Fruit fly (Drosophila melanogaster) whole organism, embryonic: Measurements from ENCODE around the gene CG31075.

Experiments
- ATbp ChIP-seq: fragments of 200-800 bp; sonication (Bioruptor generic); optimal IDR thresholded peaks from 2 replicates; lab custom pipeline; 2017; ENCODE audit warnings: missing biosample characterization, mild to moderate bottlenecking, missing genetic modification characterization, missing genetic modification reagents
- CG10209 ChIP-seq: fragments of 200-800 bp; sonication (Bioruptor generic); optimal IDR thresholded peaks from 3 replicates; lab custom pipeline; 2017; ENCODE audit warnings: missing biosample characterization, mild to moderate bottlenecking, missing genetic modification characterization, missing genetic modification reagents
- CG1024 ChIP-seq: fragments of 200-800 bp; sonication (Bioruptor generic); IDR thresholded peaks from 2 replicates; pipeline ENCODE4 v1.3.6; 2022; ENCODE audit warnings: missing biosample characterization, missing genetic modification characterization
- CG10321 ChIP-seq: fragments of 200-800 bp; sonication (Bioruptor generic); IDR thresholded peaks from 2 replicates; pipeline ENCODE4 v1.3.6; 2022; ENCODE audit warnings: missing biosample characterization, missing genetic modification characterization
- CG10543 ChIP-seq: fragments of 200-800 bp; sonication (Bioruptor generic); optimal IDR thresholded peaks from 3 replicates; lab custom pipeline; 2017; ENCODE audit warnings: missing biosample characterization, mild to moderate bottlenecking, missing genetic modification characterization, moderate library complexity
- CG11093 ChIP-seq: fragments of 200-800 bp; sonication (Bioruptor generic); IDR thresholded peaks from 3 replicates; pipeline ENCODE4 v1.3.6; 2022; ENCODE audit warnings: missing biosample characterization, missing genetic modification characterization
- CG11398 ChIP-seq: fragments of 200-800 bp; sonication (Bioruptor generic); optimal IDR thresholded peaks from 2 replicates; lab custom pipeline; 2016; ENCODE audit warnings: missing biosample characterization, missing genetic modification characterization
- CG11504 ChIP-seq: fragments of 200-800 bp; sonication (Bioruptor generic); optimal IDR thresholded peaks from 3 replicates; lab custom pipeline; 2019; ENCODE audit warnings: missing biosample characterization, mild to moderate bottlenecking, missing genetic modification characterization, moderate library complexity
- CG15514 ChIP-seq: fragments of 200-800 bp; sonication (Bioruptor generic); optimal IDR thresholded peaks from 3 replicates; lab custom pipeline; 2017; ENCODE audit warnings: missing biosample characterization, missing genetic modification characterization, mild to moderate bottlenecking, moderate library complexity, missing genetic modification reagents
- CG15696 ChIP-seq: fragments of 200-800 bp; sonication (Bioruptor generic); optimal IDR thresholded peaks from 2 replicates; lab custom pipeline; 2019; ENCODE audit warnings: missing biosample characterization, mild to moderate bottlenecking, missing genetic modification characterization, moderate library complexity
- CG1602 ChIP-seq: fragments of 200-800 bp; sonication (Bioruptor generic); optimal IDR thresholded peaks from 3 replicates; lab custom pipeline; 2016; ENCODE audit warnings: missing biosample characterization, missing genetic modification characterization
- CG16779 ChIP-seq: fragments of 200-800 bp; sonication (Bioruptor generic); IDR thresholded peaks from 2 replicates; pipeline ENCODE4 v1.3.6; 2022; ENCODE audit warnings: missing biosample characterization, missing genetic modification characterization
- CG2116 ChIP-seq: fragments of 200-800 bp; sonication (Bioruptor generic); optimal IDR thresholded peaks from 3 replicates; lab custom pipeline; 2018; ENCODE audit warnings: missing biosample characterization, mild to moderate bottlenecking, missing genetic modification characterization
- CG2129 ChIP-seq: fragments of 200-800 bp; sonication (Bioruptor generic); IDR thresholded peaks from 2 replicates; pipeline ENCODE4 v1.3.6; 2022; ENCODE audit warnings: missing biosample characterization, missing genetic modification characterization; ENCODE audit not compliant: partially characterized antibody
- CG3065 ChIP-seq: fragments of 200-800 bp; sonication (Bioruptor generic); optimal IDR thresholded peaks from 2 replicates; lab custom pipeline; 2016; ENCODE audit warnings: missing biosample characterization, missing genetic modification characterization
- CG34376 ChIP-seq: fragments of 200-800 bp; sonication (Bioruptor generic); optimal IDR thresholded peaks from 2 replicates; lab custom pipeline; 2018; ENCODE audit warnings: missing biosample characterization, mild to moderate bottlenecking, missing genetic modification characterization
- CG34422 ChIP-seq: fragments of 200-800 bp; sonication (Bioruptor generic); IDR thresholded peaks from 3 replicates; pipeline ENCODE4 v1.3.6; 2022; ENCODE audit warnings: missing biosample characterization, missing genetic modification characterization
- CG4360 ChIP-seq: fragments of 200-800 bp; sonication (Bioruptor generic); IDR thresholded peaks from 2 replicates; pipeline ENCODE4 v1.3.6; 2022; ENCODE audit warnings: missing biosample characterization, missing genetic modification characterization
- CG4617 ChIP-seq: fragments of 200-800 bp; sonication (Bioruptor generic); optimal IDR thresholded peaks from 3 replicates; lab custom pipeline; 2016; ENCODE audit warnings: missing biosample characterization, missing genetic modification characterization, borderline replicate concordance
- CHES-1-like ChIP-seq: fragments of 200-800 bp; sonication (Bioruptor generic); optimal IDR thresholded peaks from 2 replicates; lab custom pipeline; 2016; ENCODE audit warnings: missing biosample characterization, missing genetic modification characterization
- CkIIα-i1 ChIP-seq: fragments of 200-800 bp; sonication (Bioruptor generic); IDR thresholded peaks from 2 replicates; pipeline ENCODE4 v1.3.6; 2022; ENCODE audit warnings: missing biosample characterization, missing genetic modification characterization
- E2f1 ChIP-seq: fragments of 200-800 bp; sonication (Bioruptor generic); IDR thresholded peaks from 2 replicates; pipeline ENCODE4 v1.3.6; 2022; ENCODE audit warnings: missing biosample characterization, missing genetic modification characterization
- H15 ChIP-seq: fragments of 200-800 bp; sonication (Bioruptor generic); IDR thresholded peaks from 3 replicates; pipeline ENCODE4 v1.3.6; 2022; ENCODE audit warnings: missing biosample characterization, missing genetic modification characterization
- H2.0 ChIP-seq: fragments of 200-800 bp; sonication (Bioruptor generic); IDR thresholded peaks from 2 replicates; pipeline ENCODE4 v1.3.6; 2022; ENCODE audit warnings: missing biosample characterization, missing genetic modification characterization
- HLH4C ChIP-seq: fragments of 200-800 bp; sonication (Bioruptor generic); IDR thresholded peaks from 3 replicates; pipeline ENCODE4 v1.3.6; 2022; ENCODE audit warnings: missing biosample characterization, missing genetic modification characterization; ENCODE audit not compliant: partially characterized antibody
- HLHmδ ChIP-seq: fragments of 200-800 bp; sonication (Bioruptor generic); optimal IDR thresholded peaks from 2 replicates; lab custom pipeline; 2018; ENCODE audit warnings: missing biosample characterization, mild to moderate bottlenecking, missing genetic modification characterization, moderate library complexity
- Kr ChIP-seq: fragments of 200-800 bp; sonication (Bioruptor generic); optimal IDR thresholded peaks from 2 replicates; lab custom pipeline; 2017; ENCODE audit warnings: missing biosample characterization, mild to moderate bottlenecking, missing genetic modification characterization
- Mes4 ChIP-seq: fragments of 200-800 bp; sonication (Bioruptor generic); optimal IDR thresholded peaks from 2 replicates; lab custom pipeline; 2016; ENCODE audit warnings: missing biosample characterization, missing genetic modification characterization
- Myb ChIP-seq: fragments of 200-800 bp; sonication (Bioruptor generic); optimal IDR thresholded peaks from 2 replicates; lab custom pipeline; 2016; ENCODE audit warnings: missing biosample characterization, missing genetic modification characterization
- Nf-YA ChIP-seq: fragments of 200-800 bp; sonication (Bioruptor generic); IDR thresholded peaks from 2 replicates; pipeline ENCODE4 v1.3.6; 2022; ENCODE audit warnings: missing biosample characterization, missing genetic modification characterization
- Oaz ChIP-seq: fragments of 200-800 bp; sonication (Bioruptor generic); IDR thresholded peaks from 2 replicates; pipeline ENCODE4 v1.3.6; 2022; ENCODE audit warnings: missing biosample characterization, missing genetic modification characterization
- Rx ChIP-seq: fragments of 200-800 bp; sonication (Bioruptor generic); IDR thresholded peaks from 2 replicates; pipeline ENCODE4 v1.3.6; 2022; ENCODE audit warnings: missing biosample characterization, missing genetic modification characterization
- Xrp1 ChIP-seq: fragments of 200-800 bp; sonication (Bioruptor generic); IDR thresholded peaks from 2 replicates; pipeline ENCODE4 v1.3.6; 2022; ENCODE audit warnings: missing biosample characterization, missing genetic modification characterization
- bigmax ChIP-seq: fragments of 200-800 bp; sonication (Bioruptor generic); optimal IDR thresholded peaks from 2 replicates; lab custom pipeline; 2018; ENCODE audit warnings: missing biosample characterization, mild to moderate bottlenecking, missing genetic modification characterization
- cas ChIP-seq: fragments of 200-800 bp; sonication (Bioruptor generic); IDR thresholded peaks from 2 replicates; pipeline ENCODE4 v1.3.6; 2022; ENCODE audit warnings: missing biosample characterization, missing genetic modification characterization
- crp ChIP-seq, 2 experiments: fragments of 200-800 bp; sonication (Bioruptor generic); optimal IDR thresholded peaks; 2 replicates in 1 of 2; 3 replicates in 1 of 2; lab custom pipeline; 2017; ENCODE audit warnings: missing biosample characterization in 2 of 2, missing genetic modification characterization in 2 of 2, mild to moderate bottlenecking in 1 of 2, moderate library complexity in 1 of 2
- dm ChIP-seq: fragments of 200-800 bp; sonication (Bioruptor generic); optimal IDR thresholded peaks from 3 replicates; lab custom pipeline; 2016; ENCODE audit warnings: missing biosample characterization, missing genetic modification characterization
- esg ChIP-seq: fragments of 200-800 bp; sonication (Bioruptor generic); conservative IDR thresholded peaks from 2 replicates; pipeline ENCODE4 v1.3.6; 2022; ENCODE audit warnings: missing biosample characterization, missing genetic modification characterization
- gem ChIP-seq: fragments of 200-800 bp; sonication (Bioruptor generic); optimal IDR thresholded peaks from 2 replicates; lab custom pipeline; 2019; ENCODE audit warnings: missing biosample characterization, mild to moderate bottlenecking, missing genetic modification characterization, moderate library complexity
- her ChIP-seq: fragments of 200-800 bp; sonication (Bioruptor generic); optimal IDR thresholded peaks from 2 replicates; lab custom pipeline; 2016; ENCODE audit warnings: missing biosample characterization, missing genetic modification characterization
- jumu ChIP-seq: fragments of 200-800 bp; sonication (Bioruptor generic); optimal IDR thresholded peaks from 3 replicates; lab custom pipeline; 2016; ENCODE audit warnings: missing biosample characterization, missing genetic modification characterization
- kay ChIP-seq: fragments of 200-800 bp; sonication (Bioruptor generic); optimal IDR thresholded peaks from 2 replicates; lab custom pipeline; 2016; ENCODE audit warnings: missing biosample characterization, missing genetic modification characterization
- lbe ChIP-seq: fragments of 200-800 bp; sonication (Bioruptor generic); optimal IDR thresholded peaks from 2 replicates; lab custom pipeline; 2016; ENCODE audit warnings: missing biosample characterization, mild to moderate bottlenecking, missing genetic modification characterization
- oc ChIP-seq: fragments of 200-800 bp; sonication (Bioruptor generic); optimal IDR thresholded peaks from 2 replicates; lab custom pipeline; 2018; ENCODE audit warnings: missing biosample characterization, mild to moderate bottlenecking, missing genetic modification characterization, moderate library complexity
- schlank ChIP-seq: fragments of 200-800 bp; sonication (Bioruptor generic); optimal IDR thresholded peaks from 2 replicates; lab custom pipeline; 2018; ENCODE audit warnings: missing biosample characterization, mild to moderate bottlenecking, missing genetic modification characterization
- sima ChIP-seq: fragments of 200-800 bp; sonication (Bioruptor generic); optimal IDR thresholded peaks from 2 replicates; lab custom pipeline; 2016; ENCODE audit warnings: missing biosample characterization, missing genetic modification characterization
- sna ChIP-seq: fragments of 200-800 bp; sonication (Bioruptor generic); IDR thresholded peaks from 2 replicates; pipeline ENCODE4 v1.3.6; 2022; ENCODE audit warnings: missing biosample characterization, missing genetic modification characterization; ENCODE audit not compliant: partially characterized antibody
- tin ChIP-seq: fragments of 200-800 bp; sonication (Bioruptor generic); optimal IDR thresholded peaks from 3 replicates; lab custom pipeline; 2016; ENCODE audit warnings: missing biosample characterization, missing genetic modification characterization
- toy ChIP-seq: fragments of 200-800 bp; sonication (Bioruptor generic); IDR thresholded peaks from 2 replicates; pipeline ENCODE4 v1.3.6; 2022; ENCODE audit warnings: missing biosample characterization, missing genetic modification characterization
- vfl ChIP-seq: fragments of 200-800 bp; sonication (Bioruptor generic); optimal IDR thresholded peaks from 2 replicates; lab custom pipeline; 2016; ENCODE audit warnings: missing biosample characterization, missing genetic modification characterization

The CG31075 gene

DNA sequence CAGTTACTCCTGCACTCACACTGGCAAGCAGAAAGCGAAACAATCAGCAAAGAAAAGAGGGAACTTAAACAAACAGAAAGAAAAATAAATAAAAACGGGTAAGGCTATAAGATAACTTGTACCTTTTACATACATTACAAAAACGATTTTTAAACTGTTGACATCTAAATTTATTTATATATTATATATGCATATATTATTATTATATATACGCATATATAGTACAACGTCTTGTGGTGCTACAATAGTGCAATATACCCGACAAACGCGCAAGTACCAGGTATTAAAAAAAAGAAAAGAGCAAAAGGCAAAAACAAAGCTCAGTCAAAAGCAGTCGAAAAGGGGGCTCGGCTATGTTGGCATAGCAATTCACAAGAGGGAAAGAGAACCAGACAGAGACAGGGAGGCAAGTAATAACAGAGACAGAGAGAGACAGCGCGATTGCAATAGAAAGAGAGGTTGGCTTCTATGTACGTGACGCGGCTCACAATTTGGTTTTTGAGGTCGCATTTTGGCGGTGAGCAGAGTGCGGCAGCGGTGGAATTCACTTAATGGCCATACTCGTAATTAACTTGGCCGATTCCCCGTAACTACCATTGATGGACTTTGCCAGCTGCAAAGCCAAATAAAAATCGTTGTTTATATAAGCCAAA, 34.2 kb downstream of the CG31075 start (continued):
- peak; percentile 86 for TF ChIP-seq CG34422 (GFP tag; lab: Robert Waterston, UW)
- peak; percentile 85 for TF ChIP-seq gem (tag; lab: Kevin White, UChicago)
- TF ChIP-seq bigmax, result no peak
- TF ChIP-seq CG1602 (GFP tag; lab: Kevin White, UChicago), result peak; percentile 76
- no peak for TF ChIP-seq CHES-1-like (GFP tag; lab: Kevin White, UChicago)
- peak; percentile 19 for TF ChIP-seq CG4617
- TF ChIP-seq CG2116 (GFP tag; lab: Kevin White, UChicago), result no peak
- no peak for TF ChIP-seq schlank (tag; lab: Kevin White, UChicago)
- TF ChIP-seq CG3065 (GFP tag; lab: Kevin White, UChicago), result peak; percentile 27
- peak in 1 of 2 experiments; percentile 5 for TF ChIP-seq crp (GFP tag; optimal IDR thresholded peaks at IDR 0.05; lab: Kevin White, UChicago)
- no peak for TF ChIP-seq her (GFP tag; lab: Kevin White, UChicago)
- peak; percentile 83 for TF ChIP-seq E2f1 (GFP tag; lab: Robert Waterston, UW)
- TF ChIP-seq CG11398 (GFP tag; lab: Kevin White, UChicago), result no peak
- TF ChIP-seq Myb, result no peak
- TF ChIP-seq jumu (GFP tag; lab: Kevin White, UChicago), result no peak
- no peak for TF ChIP-seq CG34376
- no peak for TF ChIP-seq HLHmδ (GFP tag; lab: Kevin White, UChicago)
- no peak for TF ChIP-seq CG2129 (GFP tag; lab: Robert Waterston, UW)
- no peak for TF ChIP-seq sna
- peak; percentile 74 for TF ChIP-seq esg
- TF ChIP-seq CG1024 (GFP tag; lab: Robert Waterston, UW), result peak; percentile 73
- no peak for TF ChIP-seq HLH4C
- peak; percentile 84 for TF ChIP-seq CG11504 (tag; lab: Kevin White, UChicago)
- TF ChIP-seq Nf-YA, result peak; percentile 79
- TF ChIP-seq tin (GFP tag; lab: Kevin White, UChicago), result peak; percentile 60
- TF ChIP-seq H15 (GFP tag; lab: Robert Waterston, UW), result peak; percentile 69; the same call in 2 of the 3 replicates
- TF ChIP-seq CG16779 (GFP tag; lab: Robert Waterston, UW), result no peak
- peak; percentile 47; the same call in 1 of the 2 replicates for TF ChIP-seq cas (GFP tag; lab: Robert Waterston, UW)
- no peak for TF ChIP-seq CkIIα-i1 (GFP tag; lab: Robert Waterston, UW)
- peak; percentile 60; the same call in 1 of the 3 replicates for TF ChIP-seq CG11093 (GFP tag; lab: Robert Waterston, UW)
- TF ChIP-seq Mes4 (GFP tag; lab: Kevin White, UChicago), result no peak
- TF ChIP-seq Kr (GFP tag; lab: Kevin White, UChicago), result no peak
- TF ChIP-seq vfl (GFP tag; lab: Kevin White, UChicago), result no peak
- TF ChIP-seq ATbp, result peak; percentile 78
- peak; percentile 79 for TF ChIP-seq CG10209 (GFP tag; lab: Kevin White, UChicago)
- TF ChIP-seq kay (GFP tag; lab: Kevin White, UChicago), result no peak
- TF ChIP-seq sima (GFP tag; lab: Kevin White, UChicago), result no peak
- TF ChIP-seq CG10543 (GFP tag; lab: Kevin White, UChicago), result peak; percentile 25
- peak; percentile 70 for TF ChIP-seq Rx (GFP tag; lab: Robert Waterston, UW)
- peak; percentile 53 for TF ChIP-seq CG15514
- no peak for TF ChIP-seq toy (GFP tag; lab: Robert Waterston, UW)
- TF ChIP-seq CG4360 (GFP tag; lab: Robert Waterston, UW), result peak; percentile 67
- TF ChIP-seq CG10321 (GFP tag; lab: Robert Waterston, UW), result peak; percentile 87
- peak; percentile 81 for TF ChIP-seq H2.0 (GFP tag; lab: Robert Waterston, UW)
- TF ChIP-seq dm, result no peak
- TF ChIP-seq Oaz (GFP tag; lab: Robert Waterston, UW), result peak; percentile 54; the same call in 1 of the 2 replicates
- peak; percentile 91 for TF ChIP-seq oc (tag; lab: Kevin White, UChicago)
- TF ChIP-seq CG15696, result no peak
- TF ChIP-seq Xrp1 (GFP tag; lab: Robert Waterston, UW), result peak; percentile 89
- TF ChIP-seq lbe (GFP tag; lab: Kevin White, UChicago), result peak; percentile 88
